Worm (Caenorhabditis elegans) whole organism, late embryonic: ENCODE results near the gene C01G5.9.

Experiments used
- ama-1 ChIP-seq: fragments of 150-350 bp; optimal IDR thresholded peaks from 2 replicates; lab custom pipeline; 2014
- ceh-2 ChIP-seq: sonication (generic microtip); optimal IDR thresholded peaks from 2 replicates; lab custom pipeline; 2016; ENCODE audit warnings: missing genotype, missing genetic modification characterization, missing compliant biosample characterization
- ceh-30 ChIP-seq: fragments of 150-350 bp; optimal IDR thresholded peaks from 2 replicates; lab custom pipeline; 2014; ENCODE audit warnings: missing biosample characterization, missing genetic modification characterization
- ceh-6 ChIP-seq: fragments of 200-800 bp; sonication (Bioruptor generic); optimal IDR thresholded peaks from 2 replicates; lab custom pipeline; 2018; ENCODE audit warnings: mild to moderate bottlenecking, missing genetic modification characterization, missing compliant biosample characterization
- dmd-4 ChIP-seq: sonication (generic microtip); optimal IDR thresholded peaks from 2 replicates; lab custom pipeline; 2016; ENCODE audit warnings: borderline replicate concordance, missing genetic modification characterization, missing compliant biosample characterization
- elt-2 ChIP-seq: sonication (generic microtip); optimal IDR thresholded peaks from 2 replicates; lab custom pipeline; 2016; ENCODE audit warnings: missing genetic modification reagents, missing genetic modification characterization, missing compliant biosample characterization
- mec-3 ChIP-seq: sonication (generic microtip); optimal IDR thresholded peaks from 2 replicates; lab custom pipeline; 2016; ENCODE audit warnings: borderline replicate concordance, missing genetic modification characterization, missing compliant biosample characterization
- nhr-11 ChIP-seq: fragments of 150-350 bp; optimal IDR thresholded peaks from 2 replicates; lab custom pipeline; 2014; ENCODE audit warnings: missing biosample characterization, missing genetic modification characterization
- pag-3 ChIP-seq: sonication (generic microtip); optimal IDR thresholded peaks from 2 replicates; lab custom pipeline; 2016; ENCODE audit warnings: missing compliant biosample characterization, missing genetic modification characterization, borderline replicate concordance
- pqm-1 ChIP-seq: sonication (generic microtip); optimal IDR thresholded peaks from 2 replicates; lab custom pipeline; 2016; ENCODE audit warnings: missing genetic modification characterization, missing compliant biosample characterization

- TF ChIP-seq elt-2 (tag; lab: Kevin White, UChicago) (no peak), dmd-4 (tag; lab: Kevin White, UChicago) (no peak), pag-3 (tag; lab: Kevin White, UChicago) (no peak), nhr-11 (tag; lab: Kevin White, UChicago) (no peak), ceh-6 (GFP tag; lab: Kevin White, UChicago) (no peak), pqm-1 (no peak), ceh-30 (tag; lab: Kevin White, UChicago) (no peak), ceh-2 (tag; lab: Kevin White, UChicago) (no peak), ama-1 (lab: Kevin White, UChicago) (no peak), mec-3 (tag; lab: Kevin White, UChicago) (no peak)
These were observed 4.1 kb downstream of the C01G5.9 start for ce11 chrIV:6523773-6524172.
